Fruit fly (Drosophila melanogaster) whole organism: ENCODE results near the gene gish.

Experiments
- CG8478 ChIP-seq: fragments of >200 bp; optimal IDR thresholded peaks from 2 replicates; lab custom pipeline; 2018; ENCODE audit warnings: inconsistent platforms
- Dll ChIP-seq: fragments of >200 bp; optimal IDR thresholded peaks from 2 replicates; lab custom pipeline; 2017
- EcR ChIP-seq, 2 experiments: fragments of >200 bp; optimal IDR thresholded peaks; 2 replicates each; lab custom pipeline; 2017; ENCODE audit warnings: missing biosample characterization in 2 of 2, missing genetic modification characterization in 2 of 2, missing genetic modification reagents in 2 of 2
- pan ChIP-seq: fragments of >200 bp; optimal IDR thresholded peaks from 2 replicates; lab custom pipeline; 2017
- psq ChIP-seq: fragments of >200 bp; optimal IDR thresholded peaks from 2 replicates; lab custom pipeline; 2017
- usp ChIP-seq: fragments of >200 bp; optimal IDR thresholded peaks from 2 replicates; lab custom pipeline; 2017; ENCODE audit warnings: missing biosample characterization, missing genetic modification characterization, mixed read lengths

DNA sequence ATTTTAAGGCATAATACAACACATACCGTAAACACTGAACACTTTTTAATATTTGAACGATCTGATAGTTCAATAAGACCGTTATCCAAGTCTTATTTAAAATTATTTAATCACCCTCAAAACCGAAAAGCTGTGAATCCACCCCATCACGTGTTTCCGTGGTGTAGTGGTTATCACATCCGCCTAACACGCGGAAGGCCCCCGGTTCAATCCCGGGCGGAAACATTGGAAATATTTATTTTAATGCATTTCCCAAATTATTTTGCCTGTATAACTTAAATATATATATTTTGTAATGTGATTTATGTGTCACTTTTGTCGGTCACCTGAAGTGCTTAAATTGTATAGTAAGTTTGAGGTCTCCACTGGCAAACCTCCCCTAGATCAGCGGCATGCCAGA lies 49.3 kb downstream of the gish start, which contains the start of gene CG44044:
- no peak for TF ChIP-seq psq (lab: Kevin White, UChicago)
- TF ChIP-seq usp (GFP tag; lab: Kevin White, UChicago) = no peak
- TF ChIP-seq CG8478 (lab: Kevin White, UChicago) = no peak
- no peak for TF ChIP-seq Dll (lab: Kevin White, UChicago)
- no peak for TF ChIP-seq pan
- TF ChIP-seq EcR (GFP tag; optimal IDR thresholded peaks at IDR 0.05; lab: Kevin White, UChicago) = no peak
